Fruit fly (Drosophila melanogaster): ENCODE data around the gene Zip89B.

Zip89B gene

DNA sequence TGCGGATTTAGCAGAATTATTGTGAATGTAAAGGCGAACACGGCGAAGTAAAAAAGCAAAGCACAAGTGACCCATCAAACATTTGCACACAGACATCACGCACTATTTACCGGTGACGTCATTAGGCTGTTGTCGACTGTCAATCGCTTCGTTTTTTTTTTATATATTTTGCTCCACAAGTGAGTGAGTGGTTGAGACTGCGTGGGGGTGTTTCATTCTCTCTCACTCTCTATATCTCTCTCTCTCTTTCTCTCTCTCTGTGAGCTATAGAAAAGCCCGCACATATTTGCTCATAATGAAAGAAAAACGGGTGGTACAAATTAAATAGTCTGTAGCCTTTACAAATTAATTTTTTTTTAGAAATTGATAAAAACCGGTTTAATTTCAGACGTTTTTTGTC is 28.0 kb upstream of the Zip89B start:
- TF ChIP-seq CG17801 (GFP tag; optimal IDR thresholded peaks at IDR 0.05; ENCODE audit: partially characterized antibody) = no peak

DNA sequence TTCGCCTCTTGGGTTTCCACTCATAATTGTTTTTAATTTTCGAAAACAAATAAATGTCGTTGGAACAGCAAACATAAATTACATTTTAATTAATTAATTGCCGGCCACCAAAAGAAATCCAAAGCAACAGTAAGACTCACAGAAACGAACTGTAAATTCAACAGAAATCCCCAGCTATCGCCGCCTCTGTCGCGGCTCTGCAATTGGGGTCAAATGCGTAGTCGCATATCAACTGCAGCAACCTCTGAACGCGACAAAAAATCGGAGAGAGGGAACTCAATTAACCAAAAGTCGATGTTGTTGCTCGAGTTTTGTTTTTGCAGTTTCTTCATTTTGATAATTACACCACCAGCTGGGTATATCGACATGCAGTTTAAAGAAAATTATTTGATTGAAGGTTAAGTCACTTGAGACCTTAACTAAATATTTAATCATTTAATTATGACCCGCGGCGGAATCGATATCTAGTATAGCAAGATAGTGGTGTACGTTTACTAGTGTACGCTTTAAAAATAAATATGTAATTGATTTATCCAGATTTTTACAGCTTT is 26.1 kb upstream of the Zip89B start:
- TF ChIP-seq CG17801 (GFP tag; optimal IDR thresholded peaks at IDR 0.05; ENCODE audit: partially characterized antibody) = no peak

DNA sequence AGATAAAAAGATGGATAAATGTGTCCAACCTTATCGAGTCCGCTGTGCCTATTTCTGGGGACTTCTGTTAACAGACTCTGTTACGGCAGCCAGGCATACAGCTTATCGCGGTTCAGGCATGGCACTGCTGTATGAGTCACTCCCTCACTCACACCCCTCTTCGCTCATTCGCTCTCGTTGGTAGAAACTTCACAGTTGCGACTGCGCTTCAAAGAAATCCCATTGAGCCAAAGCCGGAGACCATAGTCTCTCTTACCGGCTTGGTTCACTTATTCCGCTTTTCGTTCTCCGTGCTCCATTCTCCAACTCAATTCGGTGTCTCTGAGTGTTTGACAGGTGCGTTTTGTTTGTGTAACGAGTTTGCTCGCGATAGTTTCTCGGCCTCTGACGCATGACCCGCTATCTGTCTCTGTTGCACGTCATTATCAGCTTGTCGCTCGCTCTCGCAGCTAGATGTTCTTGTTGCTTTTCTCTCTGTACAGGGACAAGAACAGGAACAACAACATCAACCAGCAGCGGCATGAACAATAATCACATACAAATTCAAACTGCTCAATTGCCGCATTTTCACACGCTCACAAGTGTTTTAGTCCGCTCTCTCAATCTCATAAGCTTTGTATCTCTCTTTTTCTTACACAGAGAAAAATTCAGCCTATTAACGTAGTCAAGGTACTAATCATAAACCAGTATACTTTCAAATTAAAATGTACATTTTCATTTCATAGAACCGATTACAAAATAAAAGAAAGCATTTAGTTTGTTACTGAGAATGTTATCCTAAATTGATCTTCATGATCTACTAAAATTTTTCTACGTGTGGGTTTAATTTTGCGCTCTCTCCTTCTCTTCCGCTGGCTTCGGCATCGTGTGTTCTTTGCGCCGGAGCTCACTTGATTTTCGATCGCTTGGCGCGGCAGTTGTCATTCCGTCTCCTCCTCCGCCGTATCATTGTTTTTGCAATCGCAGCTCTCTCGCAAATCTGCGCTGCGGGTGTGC is 25.3 kb upstream of the Zip89B start:
- peak; percentile 100 for TF ChIP-seq CG17801 (GFP tag; optimal IDR thresholded peaks at IDR 0.05; ENCODE audit: partially characterized antibody)

DNA sequence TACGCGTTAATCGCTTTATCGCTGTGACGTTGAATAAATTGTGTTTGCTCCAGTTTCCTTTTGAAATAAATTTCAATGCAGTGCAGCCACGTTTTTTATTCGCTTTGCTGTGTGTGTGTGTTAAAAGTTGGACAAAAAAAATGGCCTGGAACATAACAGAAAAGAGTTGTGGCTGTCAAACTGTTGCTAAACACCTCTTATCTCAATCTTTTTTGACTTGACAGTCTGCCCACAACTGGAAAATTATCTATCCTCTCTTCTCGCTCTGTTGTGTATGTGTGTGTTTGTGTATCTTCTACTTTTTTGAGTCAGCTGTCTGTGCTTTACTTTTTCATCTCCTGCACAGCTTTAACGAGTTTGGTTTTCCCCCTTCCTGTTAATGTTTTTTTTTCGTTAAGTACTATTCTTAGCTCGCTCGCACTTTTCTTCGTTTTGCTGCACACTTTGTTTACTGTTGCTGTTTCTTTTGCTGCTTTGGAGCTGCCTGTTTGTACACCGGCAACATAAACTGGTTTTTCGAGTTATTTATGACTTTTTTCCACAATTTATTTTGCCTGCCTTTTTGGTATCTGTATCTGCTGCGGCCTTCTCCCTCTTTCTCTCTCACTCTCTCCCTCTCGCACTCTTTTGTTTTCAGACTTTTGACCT is 24.4 kb upstream of the Zip89B start:
- TF ChIP-seq CG17801 (GFP tag; optimal IDR thresholded peaks at IDR 0.05; ENCODE audit: partially characterized antibody) = no peak

DNA sequence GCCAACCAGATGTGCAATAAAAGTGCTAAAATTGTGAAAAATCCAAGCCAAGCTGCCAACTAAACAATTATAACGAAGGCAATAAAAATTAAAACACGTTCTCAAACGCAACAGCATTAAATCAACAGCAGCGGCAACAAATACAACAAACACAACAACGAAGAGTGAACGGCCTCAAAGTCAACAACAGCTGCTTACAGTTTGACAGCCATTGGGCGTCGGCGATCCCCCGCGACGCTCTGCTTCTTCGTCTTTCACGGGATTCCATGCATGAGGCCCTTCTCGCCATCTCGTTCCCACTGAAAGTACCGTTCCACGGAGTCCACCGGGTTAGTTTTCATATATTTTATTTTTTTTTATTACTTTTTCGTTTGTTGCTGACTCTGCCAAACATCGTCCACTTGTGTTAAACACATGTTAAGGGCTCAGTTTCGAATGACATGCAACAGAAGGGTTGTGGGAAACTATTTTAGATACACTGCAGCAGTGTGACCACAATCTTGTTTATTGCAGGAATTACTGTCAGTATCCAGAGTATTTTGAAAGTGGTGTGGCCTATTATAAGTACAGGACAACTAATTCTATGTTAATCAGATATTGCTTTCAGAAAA is 23.4 kb upstream of the Zip89B start:
- no peak for TF ChIP-seq CG17801 (GFP tag; optimal IDR thresholded peaks at IDR 0.05; ENCODE audit: partially characterized antibody)

DNA sequence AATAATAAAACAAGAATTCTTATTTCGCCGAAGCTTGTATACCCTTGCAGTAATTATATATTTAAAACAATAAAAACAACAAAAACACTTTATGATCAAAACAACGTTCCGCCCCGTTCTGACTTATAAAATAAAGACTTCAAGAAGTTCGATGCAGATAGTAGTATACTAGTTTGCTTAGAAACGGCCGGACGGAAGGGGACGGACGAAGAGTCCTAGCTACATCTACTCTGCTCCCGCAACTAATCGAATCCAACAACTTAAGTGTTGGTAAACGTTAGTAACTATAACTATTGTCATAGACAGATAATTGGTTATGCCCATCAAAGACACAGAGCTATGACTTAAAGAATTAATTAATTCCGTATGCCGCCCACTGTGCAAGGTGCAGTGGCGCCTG is 21.1 kb upstream of the Zip89B start:
- no peak for TF ChIP-seq CG17801 (GFP tag; optimal IDR thresholded peaks at IDR 0.05; ENCODE audit: partially characterized antibody)

DNA sequence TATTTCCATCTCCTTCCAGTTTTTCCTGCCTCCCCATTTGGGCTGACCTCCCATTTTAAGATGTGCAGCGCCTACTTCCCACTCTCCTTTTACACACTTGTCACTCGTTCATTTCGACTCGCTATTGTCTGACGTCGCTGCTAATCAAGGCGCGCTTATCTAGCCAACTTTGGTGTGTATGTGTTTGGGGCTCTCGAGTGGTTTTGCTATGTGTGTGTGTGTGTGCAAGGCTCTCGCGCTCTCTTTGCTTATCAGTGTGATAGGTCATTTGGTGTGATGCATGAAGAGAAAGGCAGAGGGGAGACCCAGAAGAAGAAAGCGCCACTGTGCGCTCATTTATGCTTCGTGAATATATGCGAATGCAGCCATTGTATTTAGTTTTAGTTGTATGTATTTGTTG is 20.7 kb upstream of the Zip89B start:
- no peak for TF ChIP-seq CG17801 (GFP tag; optimal IDR thresholded peaks at IDR 0.05; ENCODE audit: partially characterized antibody)

DNA sequence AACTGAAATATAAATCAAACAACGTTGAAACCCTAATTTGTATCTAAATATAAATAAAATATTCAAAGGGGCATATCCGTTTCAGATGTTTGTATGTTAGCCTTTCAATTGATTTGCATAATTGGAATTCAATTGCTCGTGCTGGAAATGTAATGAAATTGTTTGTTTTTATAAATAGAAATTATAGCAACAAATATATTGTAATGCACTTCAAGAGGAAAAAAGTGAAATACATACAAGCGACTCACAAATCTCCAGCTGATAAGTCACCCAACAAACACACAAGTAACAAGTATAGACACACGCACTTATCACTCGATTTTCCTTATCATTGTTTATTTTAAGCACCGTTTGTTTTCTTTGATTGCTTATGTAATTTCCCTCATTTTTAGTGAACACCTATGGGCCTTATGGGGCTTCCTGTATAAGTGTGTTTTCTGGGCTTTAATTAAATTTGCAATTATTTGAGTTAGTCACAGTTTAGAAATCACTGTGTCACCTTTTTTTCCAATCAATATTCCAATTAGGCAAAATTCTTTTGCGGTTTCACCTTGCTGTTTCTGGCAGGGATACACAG is 19.9 kb upstream of the Zip89B start:
- TF ChIP-seq CG17801 (GFP tag; optimal IDR thresholded peaks at IDR 0.05; ENCODE audit: partially characterized antibody) = no peak

DNA sequence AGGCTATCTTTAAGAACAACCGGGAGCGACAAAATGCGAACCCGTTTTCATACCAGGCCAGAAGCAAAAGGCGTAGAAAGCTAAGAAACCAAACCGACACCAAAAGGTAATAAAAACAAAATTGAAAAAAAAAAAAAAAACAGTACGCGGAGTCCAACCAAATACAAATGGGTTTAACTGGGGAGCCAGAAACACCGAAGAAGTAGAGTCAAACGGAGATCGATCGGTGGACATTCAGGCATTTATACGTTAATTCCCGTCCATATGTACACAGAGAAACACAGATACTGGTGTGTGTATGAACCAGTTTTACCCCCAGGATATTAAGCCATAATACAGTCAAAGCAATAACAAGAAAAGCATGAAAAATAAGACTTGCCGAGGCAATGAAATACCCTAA is 18.4 kb upstream of the Zip89B start:
- no peak for TF ChIP-seq CG17801 (GFP tag; optimal IDR thresholded peaks at IDR 0.05; ENCODE audit: partially characterized antibody)

DNA sequence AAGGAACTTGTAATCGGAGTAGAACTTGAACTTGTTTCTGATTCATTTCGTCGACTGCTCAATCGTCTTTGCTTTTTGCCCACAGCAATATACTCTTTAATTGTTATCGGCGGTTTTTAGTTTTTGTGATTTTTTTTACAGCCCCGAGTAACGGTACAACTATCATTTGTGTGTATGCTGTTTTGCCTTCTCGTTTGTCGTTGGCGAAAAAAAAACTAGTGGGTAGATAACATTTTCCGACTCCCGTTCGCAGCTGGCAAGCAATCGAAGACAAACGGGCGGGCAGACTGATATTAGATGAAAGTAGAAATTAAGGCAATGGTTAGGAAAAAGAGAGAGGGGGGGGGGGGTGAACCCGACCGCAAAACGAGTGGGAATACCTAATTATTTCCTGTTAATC is 17.7 kb upstream of the Zip89B start:
- no peak for TF ChIP-seq CG17801 (GFP tag; optimal IDR thresholded peaks at IDR 0.05; ENCODE audit: partially characterized antibody)

DNA sequence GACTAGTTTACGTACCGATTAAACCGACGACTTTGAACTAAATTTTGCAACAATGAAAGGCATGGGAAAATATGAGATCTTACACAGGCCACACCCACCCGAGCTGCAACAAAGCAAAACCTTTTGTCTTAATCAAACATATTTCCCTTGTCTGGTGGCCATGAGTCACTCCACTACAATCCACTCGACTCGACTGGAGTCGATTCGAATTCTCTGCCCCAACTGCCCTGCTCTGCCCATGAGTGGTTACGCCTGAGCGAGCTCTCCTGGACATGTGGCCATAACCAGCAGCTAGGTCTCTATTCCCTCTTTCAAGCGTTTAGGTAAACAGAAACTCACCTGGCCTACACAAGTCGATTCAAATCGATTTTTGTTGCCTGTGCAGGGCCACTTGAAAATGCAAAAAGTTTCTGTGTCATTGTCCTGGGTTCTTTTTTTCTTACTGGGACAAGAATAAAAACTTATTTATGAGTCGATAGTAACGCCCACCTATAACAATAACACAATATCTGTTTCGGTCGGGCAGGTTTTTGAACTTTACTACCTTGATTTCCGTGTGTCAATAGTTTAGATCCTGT is 16.8 kb upstream of the Zip89B start:
- no peak for TF ChIP-seq CG17801 (GFP tag; optimal IDR thresholded peaks at IDR 0.05; ENCODE audit: partially characterized antibody)

DNA sequence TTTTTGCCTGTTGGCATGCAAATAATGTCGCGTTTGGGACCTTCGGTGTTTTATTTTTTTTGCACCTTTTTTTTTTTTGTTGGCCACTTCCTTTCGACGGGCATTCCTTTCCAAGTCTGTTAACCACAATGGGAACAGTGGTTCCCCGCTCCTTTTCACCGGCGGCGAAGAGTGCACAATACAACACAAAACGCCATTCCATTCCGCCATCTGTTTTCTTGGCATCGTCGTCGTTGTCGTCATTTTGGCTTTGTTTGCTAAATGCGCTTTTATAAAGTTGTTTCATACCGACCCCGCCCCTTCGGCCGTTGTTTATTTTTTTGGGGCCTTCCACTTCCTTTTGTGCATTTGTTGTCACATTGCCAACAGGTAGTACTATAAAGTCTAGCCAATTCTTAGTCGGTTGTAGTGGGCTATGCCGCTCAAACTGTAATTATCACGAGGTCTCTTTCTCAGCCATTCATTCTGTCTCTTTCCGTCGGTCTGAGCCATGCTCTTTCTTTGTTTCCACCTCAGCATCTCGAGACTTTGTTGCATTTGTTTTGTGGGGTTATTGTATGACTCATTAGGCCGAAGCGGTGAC is 15.2 kb upstream of the Zip89B start:
- no peak for TF ChIP-seq CG17801 (GFP tag; optimal IDR thresholded peaks at IDR 0.05; ENCODE audit: partially characterized antibody)

DNA sequence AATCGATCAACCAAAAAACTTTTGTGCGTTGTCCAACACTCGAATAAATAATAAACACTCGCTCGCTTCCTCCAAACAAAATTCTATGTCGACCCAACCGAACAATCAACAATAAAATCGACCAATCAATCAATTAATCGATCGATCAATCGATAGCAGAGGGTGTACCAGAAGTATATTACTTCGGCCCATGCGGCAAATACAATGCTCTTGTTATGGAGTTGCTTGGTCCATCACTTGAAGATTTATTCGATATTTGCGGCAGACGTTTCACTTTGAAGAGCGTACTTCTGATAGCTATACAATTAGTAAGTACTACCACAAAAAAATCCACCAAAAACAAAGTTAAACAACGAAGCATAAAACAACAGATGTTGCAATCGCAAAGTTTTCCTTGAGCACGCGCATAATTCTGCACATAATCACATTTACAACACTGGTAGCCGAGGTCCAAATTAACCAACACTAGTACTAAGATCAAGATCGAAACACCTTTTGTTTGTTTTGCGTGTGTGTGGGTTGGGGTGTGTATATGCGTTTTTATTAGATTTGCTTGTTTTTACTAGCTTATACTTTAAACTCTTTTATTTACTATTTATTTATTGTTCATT is 9.9 kb upstream of the Zip89B start:
- no peak for TF ChIP-seq CG17801 (GFP tag; optimal IDR thresholded peaks at IDR 0.05; ENCODE audit: partially characterized antibody)

DNA sequence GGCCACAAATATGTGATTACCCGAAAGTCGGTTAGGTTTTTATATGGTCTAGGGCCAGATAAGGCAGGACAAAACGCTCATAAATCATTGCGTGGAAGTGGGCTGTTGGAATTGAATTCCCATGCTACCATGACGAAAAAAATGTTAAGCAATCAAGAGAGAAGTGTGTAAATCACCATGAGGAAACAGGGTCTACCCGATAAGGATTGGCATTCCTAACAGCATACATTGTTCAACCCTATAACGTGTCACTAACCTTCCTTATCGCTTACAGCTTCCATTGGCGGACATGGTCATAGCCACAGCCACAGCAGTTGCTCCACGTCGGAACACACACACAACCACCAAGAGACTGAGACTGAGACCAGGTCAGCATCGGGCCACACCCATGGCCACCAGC is 2.5 kb downstream of the Zip89B start:
- TF ChIP-seq CG17801 (GFP tag; optimal IDR thresholded peaks at IDR 0.05; ENCODE audit: partially characterized antibody) = no peak

All from ovary, adult (tissue).